Fruit fly (Drosophila melanogaster): ENCODE results near the gene CG2701.
A peak's percentile ranks its signal among the peaks of the same experiment; 100 is the strongest.

Gene CG2701

DNA sequence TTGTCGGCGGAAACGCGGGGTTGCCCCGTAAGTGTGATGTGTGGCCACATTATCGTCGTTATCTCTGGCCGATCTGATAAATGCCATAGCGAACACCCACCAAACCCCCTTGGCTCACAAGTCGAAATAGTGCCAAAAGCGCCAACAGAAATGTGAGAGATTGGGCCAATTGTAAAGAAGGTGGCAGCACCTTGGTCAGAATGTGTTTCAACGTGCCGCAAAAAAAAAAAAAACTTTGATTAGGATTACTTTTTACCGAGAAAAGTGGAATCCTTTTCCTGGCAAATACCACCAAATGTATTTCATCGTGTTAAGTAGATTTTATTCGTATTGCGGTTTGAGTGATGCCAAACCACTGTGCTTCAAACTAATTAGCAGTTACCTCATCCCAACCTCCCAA lies 22.9 kb upstream of the CG2701 start (continued):
- TF ChIP-seq scrt (GFP tag; optimal IDR thresholded peaks at IDR 0.05) (peak; percentile 63), Xbp1 (GFP tag; optimal IDR thresholded peaks at IDR 0.05) (peak; percentile 74), salm (tag; optimal IDR thresholded peaks at IDR 0.05) (peak; percentile 4), CoRest (tag; optimal IDR thresholded peaks at IDR 0.05) (peak; percentile 74), tgo (GFP tag; IDR thresholded peaks at IDR 0.05) (peak; percentile 87), BtbVII (GFP tag; optimal IDR thresholded peaks at IDR 0.05) (peak; percentile 85), NK7.1 (GFP tag; optimal IDR thresholded peaks at IDR 0.05) (peak; percentile 58), sna (GFP tag; IDR thresholded peaks at IDR 0.05; ENCODE audit: partially characterized antibody) (no peak), vfl (GFP tag; optimal IDR thresholded peaks at IDR 0.05) (peak; percentile 87), Dbx (GFP tag; IDR thresholded peaks at IDR 0.05) (peak; percentile 92), CG9437 (GFP tag; optimal IDR thresholded peaks at IDR 0.05) (peak; percentile 1), CG9876 (GFP tag; optimal IDR thresholded peaks at IDR 0.05) (peak; percentile 64), nau (GFP tag; optimal IDR thresholded peaks at IDR 0.05) (peak; percentile 66), HmgD (GFP tag; optimal IDR thresholded peaks at IDR 0.05) (peak; percentile 41), dysf (GFP tag; IDR thresholded peaks at IDR 0.05) (peak; percentile 92), CG9215 (GFP tag; IDR thresholded peaks at IDR 0.05) (peak; percentile 81), Scr (GFP tag; IDR thresholded peaks at IDR 0.05; ENCODE audit: partially characterized antibody) (no peak), Optix (GFP tag; IDR thresholded peaks at IDR 0.05) (peak; percentile 85), Neu2 (GFP tag; optimal IDR thresholded peaks at IDR 0.05; ENCODE audit: borderline replicate concordance) (no peak), Six4 (GFP tag; optimal IDR thresholded peaks at IDR 0.05) (peak; percentile 56), CG1233 (GFP tag; optimal IDR thresholded peaks at IDR 0.05) (peak; percentile 52), CG6791 (GFP tag; IDR thresholded peaks at IDR 0.05; ENCODE audit: partially characterized antibody) (0 out of 3 replicates have a peak, but pooled peaks have one; percentile 19), NC2α (GFP tag; optimal IDR thresholded peaks at IDR 0.05) (peak; percentile 29), yki (optimal IDR thresholded peaks at IDR 0.05) (no peak), CG8359 (GFP tag; optimal IDR thresholded peaks at IDR 0.05; ENCODE audit: borderline replicate concordance) (no peak), Opbp (GFP tag; IDR thresholded peaks at IDR 0.05; ENCODE audit: partially characterized antibody) (no peak), vnd (GFP tag; IDR thresholded peaks at IDR 0.05; ENCODE audit: partially characterized antibody) (no peak), CG12769 (tag; optimal IDR thresholded peaks at IDR 0.05) (peak; percentile 71), CG9609 (GFP tag; optimal IDR thresholded peaks at IDR 0.05) (peak; percentile 80), nerfin-2 (GFP tag; IDR thresholded peaks at IDR 0.05; ENCODE audit: partially characterized antibody) (no peak), CG2199 (GFP tag; IDR thresholded peaks at IDR 0.05) (no peak), Meics (GFP tag; optimal IDR thresholded peaks at IDR 0.05) (peak; percentile 87), Deaf1 (tag; optimal IDR thresholded peaks at IDR 0.05) (no peak), Bdp1 (GFP tag; optimal IDR thresholded peaks at IDR 0.05) (peak; percentile 71), cg (GFP tag; optimal IDR thresholded peaks at IDR 0.05) (no peak), MESR4 (GFP tag; optimal IDR thresholded peaks at IDR 0.05) (no peak), Tbp (GFP tag; optimal IDR thresholded peaks at IDR 0.05) (no peak), CG7786 (GFP tag; optimal IDR thresholded peaks at IDR 0.05) (peak; percentile 85), pho (GFP tag; optimal IDR thresholded peaks at IDR 0.05) (peak; percentile 87), Dfd (GFP tag; optimal IDR thresholded peaks at IDR 0.05) (no peak), Atf6 (GFP tag; IDR thresholded peaks at IDR 0.05) (peak; percentile 94), Blimp-1 (GFP tag; optimal IDR thresholded peaks at IDR 0.05) (peak; percentile 53), dmrt99B (tag; optimal IDR thresholded peaks at IDR 0.05) (peak; percentile 80), CG10565 (GFP tag; optimal IDR thresholded peaks at IDR 0.05) (no peak), CG32532 (GFP tag; IDR thresholded peaks at IDR 0.05) (peak; percentile 95), CG6765 (GFP tag; optimal IDR thresholded peaks at IDR 0.05) (no peak), jumu (GFP tag; optimal IDR thresholded peaks at IDR 0.05) (peak; percentile 84), zfh2 (GFP tag; optimal IDR thresholded peaks at IDR 0.05) (peak; percentile 89), Rfx (GFP tag; IDR thresholded peaks at IDR 0.05) (peak; percentile 95), pita (GFP tag; optimal IDR thresholded peaks at IDR 0.05) (no peak), CG7839 (tag; optimal IDR thresholded peaks at IDR 0.05) (peak; percentile 88)

Data from whole organism, embryonic.